Worm (Caenorhabditis elegans) whole organism, young adult: ENCODE measurements around the gene nhr-38.

ENCODE experiments used
- B0019.2 ChIP-seq: fragments of 200-800 bp; sonication (Bioruptor generic); conservative IDR thresholded peaks from 2 replicates; pipeline ENCODE4 v1.3.6; 2022; ENCODE audit warnings: missing genetic modification reagents, missing genetic modification characterization, missing compliant biosample characterization
- ccch-3 ChIP-seq: fragments of 200-800 bp; sonication (Bioruptor generic); optimal IDR thresholded peaks from 2 replicates; lab custom pipeline; 2018; ENCODE audit warnings: mild to moderate bottlenecking, missing genetic modification characterization, missing compliant biosample characterization
- somi-1 ChIP-seq: fragments of 200-800 bp; sonication (Bioruptor generic); optimal IDR thresholded peaks from 2 replicates; lab custom pipeline; 2018; ENCODE audit warnings: mild to moderate bottlenecking, missing genetic modification characterization, missing compliant biosample characterization
- unc-130 ChIP-seq: sonication (generic microtip); optimal IDR thresholded peaks from 2 replicates; lab custom pipeline; 2016; ENCODE audit warnings: missing genetic modification reagents, missing genetic modification characterization, missing compliant biosample characterization

DNA sequence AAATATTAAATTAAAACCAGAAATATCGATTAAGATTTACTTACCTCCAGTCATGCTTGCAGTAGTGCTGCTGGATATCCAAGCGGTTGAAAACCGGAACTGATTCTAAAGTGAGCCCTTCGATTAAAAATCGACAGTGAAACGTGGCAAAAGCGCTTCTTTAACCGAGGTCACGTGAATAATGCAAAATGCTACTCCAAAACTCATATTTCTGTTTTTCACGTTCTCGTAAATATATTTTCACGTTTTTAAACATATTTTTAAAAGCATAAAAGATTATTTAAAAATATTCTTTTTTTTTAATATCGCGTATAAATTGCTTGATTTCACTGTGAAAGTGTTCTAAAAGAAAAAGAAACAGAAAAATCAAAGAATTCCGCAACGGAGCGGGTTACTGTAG, 782 bp upstream of the nhr-38 start, which contains the start of gene ant-1.3:
- TF ChIP-seq unc-130 (GFP tag; lab: Kevin White, UChicago) (no peak), ccch-3 (GFP tag; lab: Kevin White, UChicago) (no peak), B0019.2 (GFP tag; lab: Robert Waterston, UW) (no peak), somi-1 (no peak)
